Worm (Caenorhabditis elegans) whole organism, L3 larva: ENCODE results near the gene R11E3.2.

Experiments
- R02D3.7 ChIP-seq: fragments of 150-350 bp; optimal IDR thresholded peaks from 2 replicates; lab custom pipeline; 2014; ENCODE audit warnings: missing biosample characterization, missing genetic modification characterization
- ZK546.5 ChIP-seq: sonication (generic microtip); optimal IDR thresholded peaks from 2 replicates; lab custom pipeline; 2017; ENCODE audit warnings: missing biosample characterization, missing genetic modification characterization
- aly-2 ChIP-seq: fragments of 150-350 bp; optimal IDR thresholded peaks from 2 replicates; lab custom pipeline; 2014; ENCODE audit warnings: missing biosample characterization, missing genetic modification characterization
- ama-1 ChIP-seq: fragments of 150-350 bp; optimal IDR thresholded peaks from 2 replicates; lab custom pipeline; 2018
- ceh-16 ChIP-seq: sonication (generic microtip); optimal IDR thresholded peaks from 2 replicates; lab custom pipeline; 2017; ENCODE audit warnings: missing biosample characterization, missing genetic modification characterization
- ceh-28 ChIP-seq: fragments of 150-350 bp; optimal IDR thresholded peaks from 2 replicates; lab custom pipeline; 2014; ENCODE audit warnings: missing biosample characterization, missing genetic modification reagents, missing genetic modification characterization
- ceh-82 ChIP-seq: fragments of 150-350 bp; optimal IDR thresholded peaks from 2 replicates; lab custom pipeline; 2014; ENCODE audit warnings: missing biosample characterization, missing genetic modification characterization
- ceh-9 ChIP-seq: sonication (generic microtip); optimal IDR thresholded peaks from 2 replicates; lab custom pipeline; 2018; ENCODE audit warnings: missing biosample characterization, missing genetic modification characterization
- daf-12 ChIP-seq: fragments of 150-350 bp; optimal IDR thresholded peaks from 2 replicates; lab custom pipeline; 2014; ENCODE audit warnings: missing biosample characterization, missing genetic modification reagents, missing genetic modification characterization
- egl-27 ChIP-seq: sonication (generic microtip); optimal IDR thresholded peaks from 4 replicates; lab custom pipeline; 2017; ENCODE audit warnings: missing biosample characterization, missing genetic modification reagents, missing genetic modification characterization
- egl-5 ChIP-seq: fragments of 150-350 bp; optimal IDR thresholded peaks from 2 replicates; lab custom pipeline; 2017; ENCODE audit warnings: missing biosample characterization, missing genetic modification reagents, missing genetic modification characterization, inconsistent platforms
- elt-1 ChIP-seq: fragments of 150-350 bp; optimal IDR thresholded peaks from 2 replicates; lab custom pipeline; 2014; ENCODE audit warnings: missing biosample characterization, missing genetic modification characterization
- elt-2 ChIP-seq: sonication (generic microtip); optimal IDR thresholded peaks from 2 replicates; lab custom pipeline; 2016; ENCODE audit warnings: missing genetic modification reagents, mild to moderate bottlenecking, missing genetic modification characterization, missing compliant biosample characterization
- elt-3 ChIP-seq, 3 experiments: fragments of 150-350 bp in 1 of 3; sonication (generic microtip) in 2 of 3; optimal IDR thresholded peaks; 2 replicates in 2 of 3; 4 replicates in 1 of 3; lab custom pipeline; 2014 to 2017; ENCODE audit warnings: missing biosample characterization in 3 of 3, missing genetic modification characterization in 3 of 3
- eor-1 ChIP-seq, 2 experiments: fragments of 150-350 bp; optimal IDR thresholded peaks; 2 replicates each; lab custom pipeline; 2014 to 2018; ENCODE audit warnings: missing biosample characterization in 2 of 2, missing genetic modification characterization in 2 of 2
- fkh-10 ChIP-seq: sonication (generic microtip); optimal IDR thresholded peaks from 2 replicates; lab custom pipeline; 2017; ENCODE audit warnings: missing biosample characterization, missing genetic modification reagents, missing genetic modification characterization
- fkh-2 ChIP-seq: fragments of 150-350 bp; optimal IDR thresholded peaks from 2 replicates; lab custom pipeline; 2014; ENCODE audit warnings: missing biosample characterization, missing genetic modification reagents, missing genetic modification characterization
- fos-1 ChIP-seq: fragments of 150-350 bp; optimal IDR thresholded peaks from 2 replicates; lab custom pipeline; 2014; ENCODE audit warnings: missing biosample characterization, missing genetic modification characterization
- hmg-11 ChIP-seq: sonication (generic microtip); optimal IDR thresholded peaks from 2 replicates; lab custom pipeline; 2016; ENCODE audit warnings: missing genetic modification characterization, missing compliant biosample characterization
- jun-1 ChIP-seq: fragments of 150-350 bp; optimal IDR thresholded peaks from 2 replicates; lab custom pipeline; 2014; ENCODE audit warnings: missing biosample characterization, missing genetic modification reagents, missing genetic modification characterization
- lin-15B ChIP-seq: fragments of 150-350 bp; optimal IDR thresholded peaks from 2 replicates; lab custom pipeline; 2014; ENCODE audit warnings: missing biosample characterization, missing genetic modification characterization
- lin-39 ChIP-seq: fragments of 150-350 bp; optimal IDR thresholded peaks from 2 replicates; lab custom pipeline; 2018; ENCODE audit warnings: missing biosample characterization, missing genetic modification reagents, missing genetic modification characterization
- lsy-12 ChIP-seq: sonication (generic microtip); optimal IDR thresholded peaks from 2 replicates; lab custom pipeline; 2016; ENCODE audit warnings: mild to moderate bottlenecking, missing genetic modification characterization, missing compliant biosample characterization
- mdl-1 ChIP-seq: fragments of 150-350 bp; optimal IDR thresholded peaks from 2 replicates; lab custom pipeline; 2014; ENCODE audit warnings: missing biosample characterization, missing genetic modification characterization
- mml-1 ChIP-seq: fragments of 150-350 bp; sonication (generic microtip); optimal IDR thresholded peaks from 3 replicates; lab custom pipeline; 2014; ENCODE audit warnings: missing biosample characterization, missing genetic modification characterization
- nfya-1 ChIP-seq: sonication (generic microtip); optimal IDR thresholded peaks from 2 replicates; lab custom pipeline; 2017; ENCODE audit warnings: missing genetic modification characterization, mild to moderate bottlenecking, missing compliant biosample characterization, antibody characterized with exemption, moderate library complexity; ENCODE audit not compliant: insufficient read depth
- nhr-11 ChIP-seq: fragments of 150-350 bp; optimal IDR thresholded peaks from 2 replicates; lab custom pipeline; 2014; ENCODE audit warnings: missing biosample characterization, missing genetic modification characterization
- nhr-12 ChIP-seq: fragments of 150-350 bp; optimal IDR thresholded peaks from 2 replicates; lab custom pipeline; 2014; ENCODE audit warnings: missing biosample characterization, missing genetic modification characterization
- nhr-23 ChIP-seq: fragments of 150-350 bp; optimal IDR thresholded peaks from 2 replicates; lab custom pipeline; 2014; ENCODE audit warnings: missing biosample characterization, missing genetic modification reagents, missing genetic modification characterization
- nhr-237 ChIP-seq: fragments of 150-350 bp; optimal IDR thresholded peaks from 2 replicates; lab custom pipeline; 2014; ENCODE audit warnings: missing biosample characterization, missing genetic modification characterization
- nhr-25 ChIP-seq: sonication (generic microtip); optimal IDR thresholded peaks from 2 replicates; lab custom pipeline; 2017; ENCODE audit warnings: missing biosample characterization, missing genetic modification characterization
- nhr-28 ChIP-seq: fragments of 150-350 bp; optimal IDR thresholded peaks from 2 replicates; lab custom pipeline; 2014; ENCODE audit warnings: missing biosample characterization, missing genetic modification characterization
- nhr-43 ChIP-seq: sonication (generic microtip); optimal IDR thresholded peaks from 2 replicates; lab custom pipeline; 2016; ENCODE audit warnings: mild to moderate bottlenecking, missing genetic modification characterization, missing compliant biosample characterization; ENCODE audit not compliant: poor library complexity, severe bottlenecking
- nhr-67 ChIP-seq: fragments of 150-350 bp; optimal IDR thresholded peaks from 2 replicates; lab custom pipeline; 2014; ENCODE audit warnings: missing biosample characterization, missing genetic modification characterization
- nhr-76 ChIP-seq: fragments of 150-350 bp; sonication (generic microtip); optimal IDR thresholded peaks from 5 replicates; lab custom pipeline; 2014; ENCODE audit warnings: missing biosample characterization, missing genetic modification characterization
- nhr-77 ChIP-seq: fragments of 150-350 bp; optimal IDR thresholded peaks from 2 replicates; lab custom pipeline; 2014; ENCODE audit warnings: missing biosample characterization, missing genetic modification characterization
- pha-4 ChIP-seq: fragments of 150-350 bp; optimal IDR thresholded peaks from 2 replicates; lab custom pipeline; 2014; ENCODE audit warnings: missing biosample characterization, missing genetic modification reagents, missing genetic modification characterization
- pqm-1 ChIP-seq: fragments of 150-350 bp; optimal IDR thresholded peaks from 2 replicates; lab custom pipeline; 2017; ENCODE audit warnings: missing biosample characterization, missing genetic modification characterization, inconsistent platforms
- sea-2 ChIP-seq: fragments of 150-350 bp; sonication (generic microtip); optimal IDR thresholded peaks from 4 replicates; lab custom pipeline; 2014; ENCODE audit warnings: missing biosample characterization, missing genetic modification reagents, missing genetic modification characterization
- skn-1 ChIP-seq: fragments of 150-350 bp; optimal IDR thresholded peaks from 2 replicates; lab custom pipeline; 2014; ENCODE audit warnings: missing biosample characterization, missing genetic modification characterization
- snpc-4 ChIP-seq: fragments of 150-350 bp; optimal IDR thresholded peaks from 2 replicates; lab custom pipeline; 2014; ENCODE audit warnings: missing biosample characterization, missing genetic modification characterization
- tbx-2 ChIP-seq: sonication (generic microtip); optimal IDR thresholded peaks from 2 replicates; lab custom pipeline; 2016; ENCODE audit warnings: mild to moderate bottlenecking, missing genetic modification characterization, missing compliant biosample characterization
- unc-39 ChIP-seq: sonication (generic microtip); optimal IDR thresholded peaks from 4 replicates; lab custom pipeline; 2017; ENCODE audit warnings: missing biosample characterization, missing genetic modification characterization
- unc-62 ChIP-seq: fragments of 150-350 bp; sonication (generic microtip); optimal IDR thresholded peaks from 4 replicates; lab custom pipeline; 2014; ENCODE audit warnings: missing biosample characterization, missing genetic modification reagents, missing genetic modification characterization
- zag-1 ChIP-seq: fragments of 150-350 bp; optimal IDR thresholded peaks from 2 replicates; lab custom pipeline; 2014; ENCODE audit warnings: missing biosample characterization, missing genetic modification characterization
- ztf-11 ChIP-seq: fragments of 150-350 bp; optimal IDR thresholded peaks from 2 replicates; lab custom pipeline; 2014; ENCODE audit warnings: missing biosample characterization, missing genetic modification characterization
- ztf-4 ChIP-seq: fragments of 150-350 bp; optimal IDR thresholded peaks from 2 replicates; lab custom pipeline; 2014; ENCODE audit warnings: missing biosample characterization, missing genetic modification characterization

The R11E3.2 gene

ce11 chrIV:4781123-4781522, 9.2 kb downstream of the R11E3.2 start:
- TF ChIP-seq nhr-23 (tag; lab: Kevin White, UChicago) (no peak), hmg-11 (peak; percentile 76), nfya-1 (tag; lab: Kevin White, UChicago) (peak; percentile 28), elt-3 (tag; optimal IDR thresholded peaks at IDR 0.05; lab: Kevin White, UChicago) (no peak)

ce11 chrIV:4788332-4788731, 16.4 kb downstream of the R11E3.2 start, which contains the start of gene nhr-104:
Gene nhr-104, minus strand, starts transcription at chrIV:4788692.
- no peak for TF ChIP-seq ceh-9 (tag; lab: Kevin White, UChicago)
- TF ChIP-seq nhr-67 = no peak
- no peak for TF ChIP-seq mdl-1 (tag; lab: Kevin White, UChicago)
- TF ChIP-seq egl-27 (tag; lab: Kevin White, UChicago) = no peak
- TF ChIP-seq zag-1 = no peak
- TF ChIP-seq fos-1 (tag; lab: Kevin White, UChicago) = no peak
- TF ChIP-seq hmg-11 = no peak
- TF ChIP-seq mml-1 (tag; lab: Kevin White, UChicago) = no peak
- TF ChIP-seq aly-2 (tag; lab: Kevin White, UChicago) = no peak
- no peak for TF ChIP-seq ceh-16 (tag; lab: Kevin White, UChicago)
- TF ChIP-seq sea-2 (GFP tag; lab: Kevin White, UChicago) = no peak
- peak; percentile 63 for TF ChIP-seq elt-2 (tag; lab: Kevin White, UChicago)
- no peak for TF ChIP-seq R02D3.7 (tag; lab: Kevin White, UChicago)
- TF ChIP-seq ceh-82 (tag; lab: Kevin White, UChicago) = no peak
- TF ChIP-seq nhr-77 (tag; lab: Kevin White, UChicago) = no peak
- no peak for TF ChIP-seq nhr-237 (tag; lab: Kevin White, UChicago)
- TF ChIP-seq ama-1 = no peak
- TF ChIP-seq fkh-2 (tag; lab: Kevin White, UChicago) = no peak
- no peak for TF ChIP-seq lin-15B (tag; lab: Kevin White, UChicago)
- no peak for TF ChIP-seq daf-12 (tag; lab: Kevin White, UChicago)
- no peak for TF ChIP-seq elt-1
- peak; percentile 69 for TF ChIP-seq nhr-23 (tag; lab: Kevin White, UChicago)
- no peak for TF ChIP-seq snpc-4 (tag; lab: Kevin White, UChicago)
- TF ChIP-seq unc-39 (tag; lab: Kevin White, UChicago) = no peak
- TF ChIP-seq nhr-12 (tag; lab: Kevin White, UChicago) = no peak
- no peak for TF ChIP-seq elt-3 (tag; optimal IDR thresholded peaks at IDR 0.05; lab: Kevin White, UChicago)
- peak; percentile 59 for TF ChIP-seq nhr-25 (tag; lab: Kevin White, UChicago)
- no peak for TF ChIP-seq tbx-2 (tag; lab: Kevin White, UChicago)
- peak; percentile 94 for TF ChIP-seq skn-1 (tag; lab: Kevin White, UChicago)
- peak; percentile 16 for TF ChIP-seq nfya-1 (tag; lab: Kevin White, UChicago)
- TF ChIP-seq nhr-28 (tag; lab: Kevin White, UChicago) = no peak
- no peak for TF ChIP-seq nhr-11
- TF ChIP-seq ztf-11 (tag; lab: Kevin White, UChicago) = no peak
- peak; percentile 36 for TF ChIP-seq nhr-43 (tag; lab: Kevin White, UChicago)
- TF ChIP-seq ztf-4 = no peak
- no peak for TF ChIP-seq lsy-12
- peak; percentile 39 for TF ChIP-seq jun-1 (tag; lab: Kevin White, UChicago)
- peak; percentile 67 for TF ChIP-seq pqm-1 (tag; lab: Kevin White, UChicago)
- no peak for TF ChIP-seq unc-62 (GFP tag; lab: Kevin White, UChicago)
- peak; percentile 94 for TF ChIP-seq pha-4 (tag; lab: Kevin White, UChicago)
- TF ChIP-seq lin-39 (tag; lab: Kevin White, UChicago) = no peak
- TF ChIP-seq nhr-76 (tag; lab: Kevin White, UChicago) = no peak
- no peak for TF ChIP-seq egl-5 (tag; lab: Kevin White, UChicago)
- no peak for TF ChIP-seq eor-1 (tag; optimal IDR thresholded peaks at IDR 0.05; lab: Kevin White, UChicago)
- no peak for TF ChIP-seq fkh-10 (GFP tag; lab: Kevin White, UChicago)
- no peak for TF ChIP-seq ZK546.5 (tag; lab: Kevin White, UChicago)
- TF ChIP-seq ceh-28 (tag; lab: Kevin White, UChicago) = peak; percentile 66
